Worm (Caenorhabditis elegans): Measurements from ENCODE around the gene Y32F6B.9.

DNA sequence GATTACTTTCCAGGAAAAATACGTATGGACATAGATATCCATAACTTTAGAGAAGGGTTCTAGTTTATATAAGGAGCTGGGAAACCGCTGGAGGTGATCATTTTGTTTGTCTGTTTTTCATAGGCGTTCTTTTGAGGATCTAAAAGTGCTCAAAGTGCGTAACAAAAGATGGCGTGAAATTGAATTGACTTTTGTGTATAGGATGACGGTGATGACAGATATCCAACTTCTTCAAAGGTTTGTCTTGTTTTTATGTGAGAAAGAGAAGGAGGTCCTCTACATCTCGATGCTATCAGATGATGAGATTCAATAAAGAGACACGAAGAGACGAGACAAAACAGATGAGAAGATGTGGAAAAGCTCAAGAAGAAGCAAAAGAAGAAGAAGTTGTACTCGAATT is 38.2 kb downstream of the Y32F6B.9 start:
- TF ChIP-seq mel-28 (tag; optimal IDR thresholded peaks at IDR 0.05; ENCODE audit: borderline replicate concordance) (no peak), xnd-1 (tag; optimal IDR thresholded peaks at IDR 0.05) (no peak), snpc-4 (GFP tag; optimal IDR thresholded peaks at IDR 0.05) (no peak), snpc-4 (tag; optimal IDR thresholded peaks at IDR 0.05) (no peak), ama-1 (optimal IDR thresholded peaks at IDR 0.05) (no peak), ama-1 (GFP tag; optimal IDR thresholded peaks at IDR 0.05) (no peak), F57C9.4 (tag; optimal IDR thresholded peaks at IDR 0.05) (no peak), ceh-40 (GFP tag; IDR thresholded peaks at IDR 0.05) (no peak)

Data from whole organism, young adult.